Worm (Caenorhabditis elegans) whole organism, L4/young adult: ENCODE data around the gene clec-171.

ENCODE experiments used
- W03F9.2 ChIP-seq: fragments of 150-350 bp; optimal IDR thresholded peaks from 2 replicates; lab custom pipeline; 2014; ENCODE audit warnings: missing biosample characterization, missing genetic modification characterization
- dao-5 ChIP-seq: sonication (generic microtip); optimal IDR thresholded peaks from 2 replicates; lab custom pipeline; 2016; ENCODE audit warnings: missing genotype, missing genetic modification characterization, moderate library complexity, missing compliant biosample characterization
- him-1 ChIP-seq: sonication (generic microtip); optimal IDR thresholded peaks from 2 replicates; lab custom pipeline; 2016; ENCODE audit warnings: missing genotype, missing genetic modification reagents, missing genetic modification characterization, missing compliant biosample characterization

DNA sequence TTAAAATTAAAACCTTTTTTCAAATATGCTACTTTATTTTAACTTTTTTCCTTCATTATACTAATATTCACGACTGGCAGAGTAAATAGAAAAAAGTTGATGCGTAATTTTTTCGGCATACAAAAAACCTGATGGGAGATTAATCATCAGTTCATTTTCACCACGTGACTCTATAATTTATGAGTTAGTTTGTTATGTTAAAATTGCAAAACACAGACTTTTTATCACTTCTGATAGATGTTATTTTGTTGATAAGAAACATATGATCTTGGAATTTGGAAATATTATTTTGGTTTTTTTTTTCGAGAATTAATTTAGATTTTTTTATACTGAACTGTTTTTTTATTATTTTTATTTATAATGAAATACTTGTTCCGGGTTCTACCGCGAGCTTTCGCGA, 23.2 kb downstream of the clec-171 start:
- TF ChIP-seq him-1 (tag; lab: Kevin White, UChicago) = no peak
- no peak for TF ChIP-seq W03F9.2 (tag; lab: Kevin White, UChicago)
- no peak for TF ChIP-seq dao-5
